Fruit fly (Drosophila melanogaster) whole organism, adult: ENCODE measurements around the gene CG11980.

Experiments used
- CG12768 ChIP-seq: fragments of 200-800 bp; sonication (Bioruptor generic); optimal IDR thresholded peaks from 2 replicates; lab custom pipeline; 2017; ENCODE audit warnings: missing biosample characterization, missing genetic modification characterization, mild to moderate bottlenecking, moderate library complexity, missing genetic modification reagents
- CG33017 ChIP-seq: fragments of 200-800 bp; sonication (Bioruptor generic); optimal IDR thresholded peaks from 2 replicates; lab custom pipeline; 2018; ENCODE audit warnings: missing biosample characterization, mild to moderate bottlenecking, missing genetic modification characterization, moderate library complexity
- CG5204 ChIP-seq: fragments of 200-800 bp; sonication (Bioruptor generic); optimal IDR thresholded peaks from 2 replicates; lab custom pipeline; 2016; ENCODE audit warnings: missing biosample characterization, missing genetic modification characterization
- ovo ChIP-seq: fragments of 200-800 bp; sonication (Bioruptor generic); optimal IDR thresholded peaks from 2 replicates; lab custom pipeline; 2016; ENCODE audit warnings: missing biosample characterization, missing genetic modification characterization

DNA sequence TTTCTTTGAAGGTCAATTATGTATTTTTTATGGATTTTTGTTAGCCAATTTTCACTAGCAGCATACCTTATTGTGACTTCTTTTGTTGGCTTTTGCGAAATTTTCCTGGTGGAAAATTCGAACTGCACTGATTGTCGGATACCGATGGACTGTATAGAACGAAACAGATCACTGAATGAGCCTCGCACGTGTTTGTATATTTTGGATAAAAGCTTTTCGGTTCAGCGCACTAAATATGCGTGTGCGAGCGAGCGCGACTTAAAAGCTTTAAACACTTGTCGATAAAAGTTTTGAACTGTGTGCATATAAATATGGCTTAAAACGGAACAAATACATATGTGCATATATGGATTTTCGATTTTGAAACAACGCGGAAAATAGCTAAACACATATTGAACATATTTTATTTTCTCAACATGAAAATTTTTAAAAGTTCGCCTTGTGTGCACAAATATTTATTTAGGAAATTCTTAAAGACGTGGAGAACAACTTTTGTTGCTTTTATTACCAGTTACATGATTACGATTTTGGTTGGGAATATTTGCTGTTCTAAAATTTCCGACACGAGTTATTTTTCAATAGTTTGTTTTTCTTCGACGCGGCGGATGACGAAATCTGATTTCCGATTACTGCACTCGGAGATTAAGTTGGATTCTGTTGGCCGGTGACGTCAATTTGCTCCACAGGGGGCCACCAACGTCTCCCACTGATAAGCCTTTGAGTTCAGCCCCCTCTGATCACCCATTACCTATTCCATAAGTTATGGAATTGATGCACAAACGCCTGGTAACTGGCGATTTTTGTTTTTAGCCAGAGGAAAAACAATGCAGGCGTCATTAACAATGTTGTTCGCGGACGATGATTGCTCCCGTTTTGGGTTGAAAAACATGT, 45.5 kb downstream of the CG11980 start:
- no peak for TF ChIP-seq CG12768 (GFP tag; lab: Kevin White, UChicago)
- no peak for TF ChIP-seq CG5204 (GFP tag; lab: Kevin White, UChicago)
- TF ChIP-seq CG33017 (tag; lab: Kevin White, UChicago) = no peak
- TF ChIP-seq ovo (GFP tag; lab: Kevin White, UChicago) = no peak
